Worm (Caenorhabditis elegans): ENCODE data around the gene Y111B2A.2.

The Y111B2A.2 gene

DNA sequence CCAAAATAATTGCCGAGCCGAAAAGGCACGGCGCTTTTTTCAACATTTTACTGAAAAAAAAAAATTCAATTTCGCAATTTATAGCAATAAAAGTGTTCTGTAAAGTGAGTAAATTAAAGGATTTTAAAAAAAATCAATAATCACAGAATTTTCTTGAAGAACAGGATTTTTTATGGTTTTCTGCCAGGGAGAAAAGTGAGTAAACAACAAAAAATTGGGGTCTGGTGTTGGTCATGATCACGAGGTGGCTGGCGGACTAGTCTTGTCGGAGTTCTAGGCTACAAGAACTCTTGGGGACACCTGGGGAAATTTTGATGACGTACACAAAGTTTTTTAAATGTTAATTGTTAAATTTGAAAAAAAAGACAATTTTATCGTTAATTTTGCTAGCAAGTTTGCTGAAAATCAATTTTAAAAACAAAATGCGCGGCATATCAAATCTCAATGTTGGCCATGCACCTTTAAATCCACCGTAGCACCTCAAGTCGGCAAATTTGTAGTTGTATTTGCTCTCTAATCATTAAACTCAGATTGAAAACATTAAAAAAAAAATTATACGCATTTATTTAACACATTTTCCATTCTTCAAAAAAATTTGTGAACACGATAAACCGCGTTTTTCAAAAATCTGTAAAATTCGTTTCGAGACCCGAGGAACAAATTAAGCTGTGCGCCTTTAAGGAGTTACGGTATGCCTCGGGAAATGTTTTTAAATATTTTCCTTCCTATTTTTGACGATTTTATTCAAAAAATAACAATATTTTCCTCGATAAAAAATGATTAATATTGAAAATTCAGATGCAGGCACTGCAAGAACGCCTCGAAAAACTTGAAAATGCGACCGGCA lies 38.9 kb upstream of the Y111B2A.2 start, which contains the start of the genes scav-3 and Y49E10.21 (continued):
- TF ChIP-seq lin-35 (GFP tag; optimal IDR thresholded peaks at IDR 0.05) (no peak), atf-7 (tag; optimal IDR thresholded peaks at IDR 0.05) (no peak), hrde-1 (tag; optimal IDR thresholded peaks at IDR 0.05; ENCODE audit: borderline replicate concordance) (no peak), hlh-26 (GFP tag; conservative IDR thresholded peaks at IDR 0.05) (no peak), unc-62 (GFP tag; optimal IDR thresholded peaks at IDR 0.05) (no peak), madf-8 (GFP tag; conservative IDR thresholded peaks at IDR 0.05) (peak; percentile 78), athp-1 (tag; optimal IDR thresholded peaks at IDR 0.05) (peak; percentile 24), cebp-1 (GFP tag; IDR thresholded peaks at IDR 0.05) (no peak), cebp-1 (tag; optimal IDR thresholded peaks at IDR 0.05) (peak; percentile 51), tlf-1 (GFP tag; optimal IDR thresholded peaks at IDR 0.05) (peak; percentile 11), F22D6.2 (tag; optimal IDR thresholded peaks at IDR 0.05) (no peak), mcd-1 (GFP tag; IDR thresholded peaks at IDR 0.05) (peak; percentile 56; the same call in 1 of the 2 replicates), nhr-80 (tag; optimal IDR thresholded peaks at IDR 0.05) (peak; percentile 67), Y95B8A.8 (GFP tag; IDR thresholded peaks at IDR 0.05) (0 out of 2 replicates have a peak, but pooled peaks have one; percentile 36), ceh-91 (GFP tag; IDR thresholded peaks at IDR 0.05) (peak; percentile 67; the same call in 1 of the 2 replicates), rcor-1 (GFP tag; IDR thresholded peaks at IDR 0.05) (no peak), dpl-1 (GFP tag; optimal IDR thresholded peaks at IDR 0.05) (no peak), hlh-12 (tag; optimal IDR thresholded peaks at IDR 0.05) (no peak), him-1 (tag; optimal IDR thresholded peaks at IDR 0.05) (peak; percentile 47), madf-6 (GFP tag; IDR thresholded peaks at IDR 0.05) (peak; percentile 91), ztf-26 (tag; optimal IDR thresholded peaks at IDR 0.05) (no peak), mes-4 (tag; optimal IDR thresholded peaks at IDR 0.05) (no peak), F10E7.11 (tag; optimal IDR thresholded peaks at IDR 0.05) (no peak), egl-44 (GFP tag; IDR thresholded peaks at IDR 0.05) (no peak), attf-5 (GFP tag; optimal IDR thresholded peaks at IDR 0.05) (no peak), F33H1.4 (GFP tag; IDR thresholded peaks at IDR 0.05) (peak; percentile 94), nfya-1 (tag; optimal IDR thresholded peaks at IDR 0.05; ENCODE audit: borderline replicate concordance, insufficient read depth) (no peak), xnd-1 (tag; optimal IDR thresholded peaks at IDR 0.05) (peak; percentile 98), sdz-38 (tag; optimal IDR thresholded peaks at IDR 0.05) (no peak)

- no peak for TF ChIP-seq bed-1 (GFP tag; IDR thresholded peaks at IDR 0.05)
- no peak for TF ChIP-seq F23B12.7 (tag; optimal IDR thresholded peaks at IDR 0.05; ENCODE audit: insufficient read depth)
Measured at ce11 chrIII:12458970-12459369, 36.9 kb upstream of the Y111B2A.2 start.

DNA sequence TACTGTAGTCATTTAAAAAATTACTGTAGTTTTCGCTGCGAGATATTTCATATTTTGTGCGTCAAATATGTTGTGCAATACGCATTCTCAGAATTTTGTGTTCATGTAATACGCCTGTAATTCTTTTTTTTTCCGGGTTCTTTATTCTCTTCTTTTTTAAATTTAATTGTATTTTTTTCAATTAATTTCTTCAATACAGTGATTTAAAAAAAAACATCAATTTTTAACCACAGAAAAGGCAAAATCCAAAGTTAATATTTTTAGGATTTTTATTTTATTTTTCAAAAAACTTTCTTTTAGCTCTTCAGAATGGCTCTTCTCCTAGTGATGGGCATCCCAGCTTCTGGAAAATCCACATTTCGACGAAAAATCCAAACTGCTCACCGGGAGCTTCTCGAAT lies 29.6 kb upstream of the Y111B2A.2 start, which contains the start of gene pstk-1:
TSS of gene pstk-1 (plus strand) at position 301 of the 400 bp plus-strand sequence.
- TF ChIP-seq F57C9.4 (tag; optimal IDR thresholded peaks at IDR 0.05) (no peak), ceh-100 (GFP tag; IDR thresholded peaks at IDR 0.05) (no peak), T26A5.8 (tag; optimal IDR thresholded peaks at IDR 0.05) (no peak), tbp1 (GFP tag; optimal IDR thresholded peaks at IDR 0.05) (no peak), efl-1 (GFP tag; optimal IDR thresholded peaks at IDR 0.05) (no peak), B0019.2 (GFP tag; conservative IDR thresholded peaks at IDR 0.05) (no peak), B0035.1 (tag; optimal IDR thresholded peaks at IDR 0.05) (no peak), ceh-40 (GFP tag; IDR thresholded peaks at IDR 0.05) (no peak), chd-7 (tag; optimal IDR thresholded peaks at IDR 0.05) (no peak), cebp-2 (GFP tag; IDR thresholded peaks at IDR 0.05) (no peak), tlf-1 (GFP tag; optimal IDR thresholded peaks at IDR 0.05) (no peak), F10E7.11 (tag; optimal IDR thresholded peaks at IDR 0.05) (no peak), hlh-12 (tag; optimal IDR thresholded peaks at IDR 0.05) (no peak), athp-1 (tag; optimal IDR thresholded peaks at IDR 0.05) (no peak), die-1 (tag; optimal IDR thresholded peaks at IDR 0.05) (no peak), F39B2.1 (GFP tag; IDR thresholded peaks at IDR 0.05) (no peak), unc-62 (GFP tag; optimal IDR thresholded peaks at IDR 0.05) (no peak), mes-4 (tag; optimal IDR thresholded peaks at IDR 0.05) (no peak)
